Worm (Caenorhabditis elegans): Measurements from ENCODE around the gene col-183.
A peak's percentile ranks its signal among the peaks of the same experiment; 100 is the strongest.

Gene col-183

DNA sequence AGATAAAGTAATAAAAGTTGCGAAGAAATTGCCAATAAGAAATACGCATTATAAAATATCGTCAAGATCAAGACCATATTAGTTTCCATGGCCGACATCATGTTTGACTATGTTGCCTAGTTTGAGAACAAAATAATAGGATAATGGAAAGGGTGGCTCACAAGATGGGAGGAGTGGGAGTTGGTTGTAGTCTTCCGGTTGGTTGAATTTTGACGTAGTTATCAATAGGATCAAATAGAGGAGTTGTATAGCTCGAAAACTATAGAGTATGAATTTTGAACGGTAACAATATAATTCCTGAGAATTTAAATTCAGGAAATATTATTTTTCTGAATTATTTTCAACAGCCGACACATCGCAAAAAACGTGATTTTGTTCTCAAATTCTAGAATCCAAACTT, 14.1 kb upstream of the col-183 start, which contains the start of gene srd-50:
srd-50 (minus strand) TSS at position 101 of the 400 bp plus-strand sequence.
- TF ChIP-seq cnd-1 (tag; optimal IDR thresholded peaks at IDR 0.05) (no peak), nhr-237 (tag; optimal IDR thresholded peaks at IDR 0.05) (no peak), unc-120 (tag; optimal IDR thresholded peaks at IDR 0.05; ENCODE audit: poor library complexity, severe bottlenecking) (no peak), elt-1 (tag; optimal IDR thresholded peaks at IDR 0.05; ENCODE audit: borderline replicate concordance, insufficient read depth) (no peak), tbx-8 (GFP tag; optimal IDR thresholded peaks at IDR 0.05) (no peak), snpc-4 (tag; optimal IDR thresholded peaks at IDR 0.05) (no peak), hlh-1 (tag; optimal IDR thresholded peaks at IDR 0.05) (no peak), unc-62 (GFP tag; optimal IDR thresholded peaks at IDR 0.05) (no peak), nhr-12 (tag; optimal IDR thresholded peaks at IDR 0.05) (no peak), mls-2 (tag; optimal IDR thresholded peaks at IDR 0.05) (no peak), ztf-11 (tag; optimal IDR thresholded peaks at IDR 0.05) (no peak), blmp-1 (tag; optimal IDR thresholded peaks at IDR 0.05) (no peak), lsy-2 (tag; optimal IDR thresholded peaks at IDR 0.05) (no peak), nhr-76 (tag; optimal IDR thresholded peaks at IDR 0.05) (no peak), bed-3 (GFP tag; optimal IDR thresholded peaks at IDR 0.05) (no peak), ham-2 (GFP tag; optimal IDR thresholded peaks at IDR 0.05) (no peak), drap-1 (GFP tag; optimal IDR thresholded peaks at IDR 0.05) (no peak)

DNA sequence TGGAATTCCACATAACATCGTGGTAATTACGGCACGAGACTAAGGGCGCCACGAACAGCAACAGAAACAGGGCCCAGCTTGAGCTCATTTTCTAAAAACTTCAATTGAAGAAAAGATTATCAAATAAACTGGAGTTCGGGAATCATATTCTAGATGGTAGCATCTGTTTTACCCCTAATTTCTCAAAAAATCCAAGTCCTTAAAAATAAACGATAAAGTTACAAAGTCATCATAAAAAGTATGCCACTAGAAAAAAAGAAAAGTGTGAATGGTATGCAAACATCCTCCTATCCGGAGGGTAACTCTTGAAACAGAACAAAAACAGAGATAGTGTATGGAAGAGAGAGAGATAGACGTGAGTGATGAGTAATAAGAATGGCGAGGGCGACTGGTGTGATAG, 9.8 kb upstream of the col-183 start, which contains the start of gene efn-3:
efn-3 (minus strand) TSS at position 101 of the 400 bp plus-strand sequence.
- TF ChIP-seq mep-1 (tag; optimal IDR thresholded peaks at IDR 0.05), result no peak
- TF ChIP-seq tbx-8 (GFP tag; optimal IDR thresholded peaks at IDR 0.05), result no peak
- no peak for TF ChIP-seq ztf-11 (tag; optimal IDR thresholded peaks at IDR 0.05)
- TF ChIP-seq ceh-39 (tag; optimal IDR thresholded peaks at IDR 0.05), result no peak
- TF ChIP-seq mab-5 (tag; optimal IDR thresholded peaks at IDR 0.05), result no peak
- TF ChIP-seq ceh-43 (GFP tag; optimal IDR thresholded peaks at IDR 0.05), result no peak
- no peak for TF ChIP-seq cnd-1 (tag; optimal IDR thresholded peaks at IDR 0.05)
- no peak for TF ChIP-seq nhr-12 (tag; optimal IDR thresholded peaks at IDR 0.05)
- TF ChIP-seq pha-4 (tag; optimal IDR thresholded peaks at IDR 0.05), result no peak
- no peak for TF ChIP-seq drap-1 (GFP tag; optimal IDR thresholded peaks at IDR 0.05)

DNA sequence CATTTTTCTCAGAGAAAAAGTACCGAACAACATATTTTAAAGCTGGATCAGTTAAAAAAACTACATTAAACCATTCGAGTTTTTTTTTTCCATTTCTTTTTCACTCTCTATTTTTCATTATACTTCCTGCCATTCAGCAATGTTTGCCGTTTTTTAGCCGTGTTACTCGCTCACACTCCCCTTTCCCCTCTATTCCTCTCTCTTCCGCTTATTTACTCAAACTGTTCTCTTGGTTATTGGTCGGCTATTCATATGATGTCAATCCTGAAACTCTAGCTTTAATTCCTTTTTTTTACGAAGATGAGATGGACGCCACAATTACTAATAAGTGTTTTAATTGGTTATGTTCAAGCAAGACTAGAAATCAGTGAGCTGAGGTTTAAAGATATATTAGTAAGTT, 4.3 kb upstream of the col-183 start, which contains the start of gene tre-4:
tre-4 (plus strand) TSS at position 301 of the 400 bp plus-strand sequence.
- no peak for TF ChIP-seq zip-8 (tag; optimal IDR thresholded peaks at IDR 0.05)
- no peak for TF ChIP-seq lin-32 (GFP tag; optimal IDR thresholded peaks at IDR 0.05)
- no peak for TF ChIP-seq flh-1 (GFP tag; optimal IDR thresholded peaks at IDR 0.05)
- TF ChIP-seq sem-2 (GFP tag; optimal IDR thresholded peaks at IDR 0.05), result no peak
- no peak for TF ChIP-seq sptf-1 (tag; optimal IDR thresholded peaks at IDR 0.05)
- TF ChIP-seq nhr-2 (tag; optimal IDR thresholded peaks at IDR 0.05), result no peak

DNA sequence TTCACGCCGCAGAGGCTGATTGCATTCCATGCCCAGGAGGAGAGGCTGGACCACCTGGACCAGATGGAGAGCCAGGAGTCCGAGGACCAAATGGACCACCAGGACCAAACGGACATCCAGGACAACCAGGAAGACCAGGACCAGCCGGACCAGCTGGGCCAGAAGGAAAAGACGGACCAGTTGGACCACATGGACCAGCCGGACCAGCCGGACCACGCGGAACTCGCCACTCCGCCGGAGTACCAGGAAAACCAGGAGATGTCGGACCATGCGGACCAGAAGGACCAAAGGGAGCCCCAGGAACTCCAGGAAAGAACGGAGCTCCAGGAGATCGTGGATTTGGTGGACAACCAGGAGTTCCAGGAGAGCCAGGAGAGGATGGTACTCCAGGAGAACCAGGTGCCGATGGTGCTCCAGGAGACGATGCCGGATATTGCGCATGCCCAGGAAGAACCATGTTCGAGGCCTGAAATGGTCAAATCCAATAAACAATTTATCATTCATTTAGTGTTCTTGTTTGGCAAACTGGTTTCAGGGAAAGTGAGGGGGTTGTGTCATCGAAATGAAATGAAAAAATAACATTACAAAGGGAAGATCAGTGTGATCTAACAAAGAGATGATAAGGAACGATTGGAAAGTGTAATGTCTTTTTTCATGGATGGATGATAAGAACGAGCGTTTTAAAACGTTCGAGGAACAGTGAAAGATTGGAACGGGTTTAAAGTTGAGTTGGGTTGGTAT, 2.5 kb upstream of the col-183 start:
- no peak for TF ChIP-seq lin-13 (tag; optimal IDR thresholded peaks at IDR 0.05)
- TF ChIP-seq snpc-4 (tag; optimal IDR thresholded peaks at IDR 0.05), result no peak
- TF ChIP-seq unc-39 (tag; optimal IDR thresholded peaks at IDR 0.05), result no peak
- no peak for TF ChIP-seq nhr-76 (tag; optimal IDR thresholded peaks at IDR 0.05)
- TF ChIP-seq drap-1 (GFP tag; optimal IDR thresholded peaks at IDR 0.05), result no peak
- no peak for TF ChIP-seq pha-4 (tag; optimal IDR thresholded peaks at IDR 0.05)
- no peak for TF ChIP-seq M03D4.4 (tag; optimal IDR thresholded peaks at IDR 0.05)
- TF ChIP-seq nhr-2 (tag; optimal IDR thresholded peaks at IDR 0.05), result no peak
- TF ChIP-seq mls-2 (tag; optimal IDR thresholded peaks at IDR 0.05), result no peak
- no peak for TF ChIP-seq ceh-43 (GFP tag; optimal IDR thresholded peaks at IDR 0.05)

DNA sequence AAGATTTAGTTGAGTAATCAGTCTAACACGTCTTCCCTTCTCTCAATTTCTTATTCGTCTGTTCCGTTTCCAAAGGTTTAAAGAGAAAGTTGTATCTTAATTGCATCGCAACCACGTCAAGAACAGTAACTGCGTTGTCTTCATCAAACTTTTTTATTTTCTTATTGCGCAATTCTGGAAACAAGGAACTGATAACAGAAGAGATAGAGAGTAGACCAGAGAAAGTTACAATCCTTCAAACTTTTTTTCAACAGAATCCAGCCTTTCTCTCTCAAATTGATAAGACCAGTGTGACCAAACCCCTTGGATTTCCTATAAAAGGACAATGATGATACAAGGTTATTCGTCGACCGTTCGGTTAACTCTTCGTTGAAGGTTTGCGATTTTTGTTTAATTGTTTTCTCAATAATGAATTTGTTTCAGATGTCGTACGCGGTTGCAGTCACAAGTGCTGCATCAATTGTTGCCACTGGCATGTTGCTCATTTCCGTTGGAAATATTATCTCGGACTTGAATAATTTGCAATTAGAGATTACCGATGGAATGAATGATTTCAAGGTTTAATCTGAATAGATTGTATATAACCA, 1.6 kb upstream of the col-183 start, which contains the start of gene col-184:
col-184 (plus strand) TSS at position 409 of the 587 bp plus-strand sequence.
- TF ChIP-seq zip-8 (tag; optimal IDR thresholded peaks at IDR 0.05), result peak; percentile 52
- TF ChIP-seq hlh-1 (tag; optimal IDR thresholded peaks at IDR 0.05), result no peak
- no peak for TF ChIP-seq nhr-76 (tag; optimal IDR thresholded peaks at IDR 0.05)
- no peak for TF ChIP-seq ceh-43 (GFP tag; optimal IDR thresholded peaks at IDR 0.05)
- no peak for TF ChIP-seq lsy-2 (tag; optimal IDR thresholded peaks at IDR 0.05)
